Fruit fly (Drosophila melanogaster) whole organism, prepupa: ENCODE results near the gene ct.

Source experiments
- Blimp-1 ChIP-seq: fragments of 200-800 bp; sonication (Bioruptor generic); optimal IDR thresholded peaks from 3 replicates; lab custom pipeline; 2017; ENCODE audit warnings: missing biosample characterization, missing genetic modification characterization, mild to moderate bottlenecking, moderate library complexity, missing genetic modification reagents
- CG10669 ChIP-seq: fragments of 200-800 bp; sonication (Bioruptor generic); optimal IDR thresholded peaks from 3 replicates; lab custom pipeline; 2018; ENCODE audit warnings: missing biosample characterization, mild to moderate bottlenecking, missing genetic modification characterization, moderate library complexity
- CG1621 ChIP-seq: fragments of 200-800 bp; sonication (Bioruptor generic); optimal IDR thresholded peaks from 3 replicates; lab custom pipeline; 2018; ENCODE audit warnings: missing biosample characterization, mild to moderate bottlenecking, missing genetic modification characterization
- CG3032 ChIP-seq: fragments of 200-800 bp; optimal IDR thresholded peaks from 2 replicates; lab custom pipeline; 2019; ENCODE audit warnings: missing biosample characterization, mild to moderate bottlenecking, missing genetic modification characterization, moderate library complexity
- CG31627 ChIP-seq: fragments of 200-800 bp; sonication (Bioruptor generic); optimal IDR thresholded peaks from 3 replicates; lab custom pipeline; 2016; ENCODE audit warnings: missing biosample characterization, missing genetic modification characterization
- CG32006 ChIP-seq: fragments of 200-800 bp; sonication (Bioruptor generic); optimal IDR thresholded peaks from 3 replicates; lab custom pipeline; 2017; ENCODE audit warnings: missing biosample characterization, mild to moderate bottlenecking, missing genetic modification characterization
- CG6163 ChIP-seq: fragments of 200-800 bp; sonication (Bioruptor generic); IDR thresholded peaks from 3 replicates; pipeline ENCODE4 v1.3.6; 2022; ENCODE audit warnings: missing biosample characterization, missing genetic modification characterization
- CG6276 ChIP-seq: fragments of 200-800 bp; sonication (Bioruptor generic); optimal IDR thresholded peaks from 2 replicates; lab custom pipeline; 2017; ENCODE audit warnings: missing biosample characterization, mild to moderate bottlenecking, missing genetic modification characterization
- CG6854 ChIP-seq: fragments of 200-800 bp; sonication (Bioruptor generic); optimal IDR thresholded peaks from 2 replicates; lab custom pipeline; 2017; ENCODE audit warnings: missing biosample characterization, mild to moderate bottlenecking, missing genetic modification characterization
- CG7368 ChIP-seq: fragments of 200-800 bp; sonication (Bioruptor generic); optimal IDR thresholded peaks from 3 replicates; lab custom pipeline; 2016; ENCODE audit warnings: missing biosample characterization, missing genetic modification characterization
- CG8119 ChIP-seq: fragments of 200-800 bp; sonication (Bioruptor generic); IDR thresholded peaks from 3 replicates; pipeline ENCODE4 v1.3.6; 2022; ENCODE audit warnings: missing biosample characterization, missing genetic modification characterization
- CG8319 ChIP-seq: fragments of 200-800 bp; sonication (Bioruptor generic); optimal IDR thresholded peaks from 3 replicates; lab custom pipeline; 2016; ENCODE audit warnings: missing biosample characterization, missing genetic modification characterization
- CG9139 ChIP-seq: fragments of 200-800 bp; sonication (Bioruptor generic); optimal IDR thresholded peaks from 3 replicates; lab custom pipeline; 2017; ENCODE audit warnings: missing biosample characterization, mild to moderate bottlenecking, missing genetic modification characterization
- Eip75B ChIP-seq: fragments of 200-800 bp; sonication (Bioruptor generic); optimal IDR thresholded peaks from 3 replicates; lab custom pipeline; 2016; ENCODE audit warnings: missing biosample characterization, missing genetic modification characterization
- Eip78C ChIP-seq: fragments of 200-800 bp; sonication (Bioruptor generic); peaks from one replicate; lab custom pipeline; 2016; ENCODE audit warnings: missing biosample characterization, missing genetic modification characterization
- Eip93F ChIP-seq: fragments of 200-800 bp; sonication (Bioruptor generic); optimal IDR thresholded peaks from 2 replicates; lab custom pipeline; 2016; ENCODE audit warnings: missing biosample characterization, mild to moderate bottlenecking, missing genetic modification characterization
- Ets21C ChIP-seq: fragments of 200-800 bp; sonication (Bioruptor generic); optimal IDR thresholded peaks from 3 replicates; lab custom pipeline; 2016; ENCODE audit warnings: missing biosample characterization, missing genetic modification characterization
- Hr38 ChIP-seq: sonication (Bioruptor generic); optimal IDR thresholded peaks from 2 replicates; lab custom pipeline; 2016; ENCODE audit warnings: missing biosample characterization, missing genetic modification characterization
- Hr39 ChIP-seq: fragments of 200-800 bp; sonication (Bioruptor generic); optimal IDR thresholded peaks from 2 replicates; lab custom pipeline; 2016; ENCODE audit warnings: missing biosample characterization, missing genetic modification characterization
- Hr4 ChIP-seq: fragments of 200-800 bp; sonication (Bioruptor generic); optimal IDR thresholded peaks from 3 replicates; lab custom pipeline; 2016; ENCODE audit warnings: missing biosample characterization, missing genetic modification characterization
- Lpt ChIP-seq: fragments of 200-800 bp; sonication (Bioruptor generic); optimal IDR thresholded peaks from 3 replicates; lab custom pipeline; 2016; ENCODE audit warnings: missing biosample characterization, missing genetic modification characterization
- Met ChIP-seq: fragments of 200-800 bp; sonication (Bioruptor generic); optimal IDR thresholded peaks from 3 replicates; lab custom pipeline; 2016; ENCODE audit warnings: missing biosample characterization, missing genetic modification characterization
- Smox ChIP-seq: fragments of 200-800 bp; sonication (Bioruptor generic); optimal IDR thresholded peaks from 3 replicates; lab custom pipeline; 2016; ENCODE audit warnings: missing biosample characterization, missing genetic modification characterization
- Sox102F ChIP-seq: fragments of 200-800 bp; sonication (Bioruptor generic); optimal IDR thresholded peaks from 2 replicates; lab custom pipeline; 2016; ENCODE audit warnings: missing biosample characterization, mild to moderate bottlenecking, missing genetic modification characterization
- Sox14 ChIP-seq: fragments of 200-800 bp; sonication (Bioruptor generic); optimal IDR thresholded peaks from 3 replicates; lab custom pipeline; 2016; ENCODE audit warnings: missing biosample characterization, missing genetic modification characterization
- Sox15 ChIP-seq: fragments of 200-800 bp; sonication (Bioruptor generic); optimal IDR thresholded peaks from 3 replicates; lab custom pipeline; 2016; ENCODE audit warnings: missing biosample characterization, missing genetic modification characterization
- achi ChIP-seq: fragments of 200-800 bp; sonication (Bioruptor generic); optimal IDR thresholded peaks from 3 replicates; lab custom pipeline; 2016; ENCODE audit warnings: missing biosample characterization, missing genetic modification characterization
- cyc ChIP-seq: fragments of 200-800 bp; sonication (Bioruptor generic); optimal IDR thresholded peaks from 3 replicates; lab custom pipeline; 2016; ENCODE audit warnings: missing biosample characterization, missing genetic modification characterization
- dac ChIP-seq: fragments of 200-800 bp; sonication (Bioruptor generic); optimal IDR thresholded peaks from 2 replicates; lab custom pipeline; 2017; ENCODE audit warnings: missing biosample characterization, mild to moderate bottlenecking, missing genetic modification characterization
- dsx ChIP-seq: fragments of 200-800 bp; optimal IDR thresholded peaks from 3 replicates; lab custom pipeline; 2019; ENCODE audit warnings: missing biosample characterization, mild to moderate bottlenecking, missing genetic modification characterization, moderate library complexity; ENCODE audit not compliant: poor library complexity, severe bottlenecking
- eg ChIP-seq: fragments of 200-800 bp; sonication (Bioruptor generic); IDR thresholded peaks from 3 replicates; pipeline ENCODE4 v1.3.6; 2022; ENCODE audit warnings: missing biosample characterization, missing genetic modification characterization
- esn ChIP-seq: fragments of 200-800 bp; sonication (Bioruptor generic); optimal IDR thresholded peaks from 2 replicates; lab custom pipeline; 2016; ENCODE audit warnings: missing biosample characterization, mild to moderate bottlenecking, missing genetic modification characterization, moderate library complexity
- fd59A ChIP-seq: fragments of 200-800 bp; sonication (Bioruptor generic); optimal IDR thresholded peaks from 2 replicates; lab custom pipeline; 2017; ENCODE audit warnings: missing biosample characterization, mild to moderate bottlenecking, missing genetic modification characterization, missing genetic modification reagents
- fd85E ChIP-seq: fragments of 200-800 bp; sonication (Bioruptor generic); optimal IDR thresholded peaks from 3 replicates; lab custom pipeline; 2016; ENCODE audit warnings: missing biosample characterization, missing genetic modification characterization
- fkh ChIP-seq: fragments of 200-800 bp; sonication (Bioruptor generic); optimal IDR thresholded peaks from 3 replicates; lab custom pipeline; 2017; ENCODE audit warnings: missing biosample characterization, mild to moderate bottlenecking, missing genetic modification characterization, moderate library complexity
- lz ChIP-seq: fragments of 200-800 bp; sonication (Bioruptor generic); optimal IDR thresholded peaks from 3 replicates; lab custom pipeline; 2016; ENCODE audit warnings: missing biosample characterization, missing genetic modification characterization
- pdm3 ChIP-seq: fragments of 200-800 bp; sonication (Bioruptor generic); optimal IDR thresholded peaks from 3 replicates; lab custom pipeline; 2016; ENCODE audit warnings: missing biosample characterization, missing genetic modification characterization
- salr ChIP-seq, 2 experiments: fragments of 200-800 bp; sonication (Bioruptor generic); optimal IDR thresholded peaks; 3 replicates each; lab custom pipeline; 2016 to 2018; ENCODE audit warnings: missing biosample characterization in 2 of 2, missing genetic modification characterization in 2 of 2, mild to moderate bottlenecking in 1 of 2
- spab ChIP-seq: fragments of 200-800 bp; sonication (Bioruptor generic); optimal IDR thresholded peaks from 2 replicates; lab custom pipeline; 2017; ENCODE audit warnings: missing biosample characterization, mild to moderate bottlenecking, missing genetic modification characterization, missing genetic modification reagents
- topi ChIP-seq: fragments of 200-800 bp; sonication (Bioruptor generic); optimal IDR thresholded peaks from 3 replicates; lab custom pipeline; 2016; ENCODE audit warnings: missing biosample characterization, missing genetic modification characterization

ct gene

dm6 chrX:7706398-7707349 is 98.4 kb downstream of the ct start (continued):
- peak; percentile 99 for TF ChIP-seq Eip78C (GFP tag; lab: Kevin White, UChicago)
- TF ChIP-seq fd59A (GFP tag; lab: Kevin White, UChicago) = peak; percentile 98
- TF ChIP-seq salr (GFP tag; optimal IDR thresholded peaks at IDR 0.05; lab: Kevin White, UChicago) = peak; percentile 93
- TF ChIP-seq CG8319 (GFP tag; lab: Kevin White, UChicago) = peak; percentile 93
- peak; percentile 97 for TF ChIP-seq Met (GFP tag; lab: Kevin White, UChicago)
- peak; percentile 98 for TF ChIP-seq CG9139 (GFP tag; lab: Kevin White, UChicago)
- TF ChIP-seq Ets21C (GFP tag; lab: Kevin White, UChicago) = peak; percentile 80
- TF ChIP-seq CG6854 (GFP tag; lab: Kevin White, UChicago) = peak; percentile 97
- peak; percentile 96 for TF ChIP-seq Hr4 (GFP tag; lab: Kevin White, UChicago)
- peak; percentile 91 for TF ChIP-seq fd85E (GFP tag; lab: Kevin White, UChicago)
- peak; percentile 98 for TF ChIP-seq CG6163 (GFP tag; lab: Robert Waterston, UW)
- TF ChIP-seq pdm3 = peak; percentile 96
- peak; percentile 89 for TF ChIP-seq CG31627 (GFP tag; lab: Kevin White, UChicago)
- peak; percentile 97 for TF ChIP-seq lz
- TF ChIP-seq dsx (GFP tag; lab: Kevin White, UChicago) = peak; percentile 99
- TF ChIP-seq Lpt (GFP tag; lab: Kevin White, UChicago) = peak; percentile 94
- peak; percentile 97 for TF ChIP-seq spab (GFP tag; lab: Kevin White, UChicago)
- TF ChIP-seq Eip75B (GFP tag; lab: Kevin White, UChicago) = peak; percentile 96
- TF ChIP-seq Hr38 (GFP tag; lab: Kevin White, UChicago) = no peak
- peak; percentile 99 for TF ChIP-seq eg (GFP tag; lab: Robert Waterston, UW)
- peak; percentile 97 for TF ChIP-seq topi (GFP tag; lab: Kevin White, UChicago)
- TF ChIP-seq dac (GFP tag; lab: Kevin White, UChicago) = peak; percentile 94
- peak; percentile 94 for TF ChIP-seq Smox
- TF ChIP-seq CG1621 (tag; lab: Kevin White, UChicago) = peak; percentile 96
- peak; percentile 90 for TF ChIP-seq Hr39 (GFP tag; lab: Kevin White, UChicago)
- peak; percentile 94 for TF ChIP-seq cyc (GFP tag; lab: Kevin White, UChicago)
- TF ChIP-seq CG32006 (GFP tag; lab: Kevin White, UChicago) = peak; percentile 98
- TF ChIP-seq Sox14 (GFP tag; lab: Kevin White, UChicago) = peak; percentile 95

DNA sequence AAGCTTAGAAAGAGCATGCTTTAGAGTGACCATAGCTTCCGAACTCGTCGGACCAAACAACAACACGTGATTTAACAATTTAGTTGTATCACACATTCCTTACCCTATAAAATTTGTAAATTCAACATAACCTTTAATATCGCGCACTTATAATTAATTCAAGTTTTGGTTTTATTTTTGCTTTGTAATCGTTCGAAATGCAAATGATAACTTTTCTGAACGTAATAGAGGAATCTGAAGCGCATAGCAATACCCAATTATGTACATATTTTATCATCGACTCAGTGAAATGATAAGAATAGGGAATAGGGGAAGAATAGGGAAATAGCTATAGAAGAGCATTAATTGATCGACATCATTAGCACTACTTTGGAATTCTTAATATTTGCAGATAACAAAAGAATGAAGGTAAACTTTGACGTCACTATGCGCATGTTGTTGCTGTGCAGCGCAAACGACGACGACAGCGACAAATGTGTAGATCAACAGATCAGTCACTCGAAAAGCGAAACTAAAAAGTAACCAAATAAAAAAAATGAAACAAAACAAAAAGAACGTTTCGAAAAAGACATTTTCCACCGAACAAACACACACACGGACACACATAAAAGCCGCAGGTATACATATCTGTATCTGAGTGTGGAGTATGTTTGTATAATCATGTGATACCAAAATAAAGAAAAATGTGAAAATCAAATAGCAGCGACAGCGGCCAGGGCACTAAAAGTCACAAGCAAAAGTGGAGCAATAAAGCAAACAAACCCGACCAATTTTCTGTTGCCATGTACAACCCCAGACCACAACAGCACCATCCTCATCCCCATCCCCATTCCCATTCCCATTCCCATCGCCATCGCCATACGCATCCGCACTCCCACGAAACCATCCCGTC is 99.4 kb downstream of the ct start:
- TF ChIP-seq fkh (GFP tag; lab: Kevin White, UChicago) = peak; percentile 58
- TF ChIP-seq CG6276 (GFP tag; lab: Kevin White, UChicago) = no peak
- no peak for TF ChIP-seq Blimp-1 (GFP tag; lab: Kevin White, UChicago)
- TF ChIP-seq, all 60 proteins: peak for 1

- TF ChIP-seq Blimp-1 (GFP tag; lab: Kevin White, UChicago) (peak; percentile 52), Eip78C (GFP tag; lab: Kevin White, UChicago) (peak; percentile 99), Met (GFP tag; lab: Kevin White, UChicago) (peak; percentile 90), CG3032 (tag; lab: Kevin White, UChicago) (peak; percentile 84), CG6163 (GFP tag; lab: Robert Waterston, UW) (peak; percentile 92), Sox15 (GFP tag; lab: Kevin White, UChicago) (peak; percentile 72), CG1621 (tag; lab: Kevin White, UChicago) (peak; percentile 64), dac (GFP tag; lab: Kevin White, UChicago) (peak; percentile 81), CG8119 (peak; percentile 87), Hr38 (GFP tag; lab: Kevin White, UChicago) (no peak), CG7368 (GFP tag; lab: Kevin White, UChicago) (peak; percentile 84), Sox14 (GFP tag; lab: Kevin White, UChicago) (peak; percentile 92), Sox102F (GFP tag; lab: Kevin White, UChicago) (peak; percentile 81), CG10669 (GFP tag; lab: Kevin White, UChicago) (peak; percentile 81), CG6854 (GFP tag; lab: Kevin White, UChicago) (peak; percentile 52), achi (GFP tag; lab: Kevin White, UChicago) (peak; percentile 90), esn (peak; percentile 88), Eip93F (no peak), cyc (GFP tag; lab: Kevin White, UChicago) (peak; percentile 84), fd59A (GFP tag; lab: Kevin White, UChicago) (peak; percentile 86), Hr39 (GFP tag; lab: Kevin White, UChicago) (peak; percentile 83)
Measured at dm6 chrX:7708942-7709707, 100.9 kb downstream of the ct start, which contains the start of gene CHES-1-like. Gene CHES-1-like (minus strand): TSS chrX:7709385.
